Worm (Caenorhabditis elegans): ENCODE data around the gene T23F11.2.
A peak's percentile ranks its signal among the peaks of the same experiment; 100 is the strongest.

Gene T23F11.2

ce11 chrIII:4689595-4689994 is 34.3 kb upstream of the T23F11.2 start (continued):
- TF ChIP-seq lin-26 (GFP tag; IDR thresholded peaks at IDR 0.05), result peak; percentile 97
- TF ChIP-seq athp-1 (tag; optimal IDR thresholded peaks at IDR 0.05), result peak; percentile 94
- no peak for TF ChIP-seq sea-2 (GFP tag; IDR thresholded peaks at IDR 0.05)
- TF ChIP-seq somi-1 (GFP tag; optimal IDR thresholded peaks at IDR 0.05), result peak; percentile 51
- peak; percentile 61 for TF ChIP-seq K12H6.12 (tag; optimal IDR thresholded peaks at IDR 0.05)
- no peak for TF ChIP-seq mel-28 (tag; optimal IDR thresholded peaks at IDR 0.05; ENCODE audit: borderline replicate concordance)
- 0 out of 2 replicates have a peak, but pooled peaks have one; percentile 58 for TF ChIP-seq ceh-58 (GFP tag; IDR thresholded peaks at IDR 0.05)
- TF ChIP-seq nhr-90 (tag; optimal IDR thresholded peaks at IDR 0.05), result peak; percentile 98
- peak; percentile 70 for TF ChIP-seq nhr-80 (tag; optimal IDR thresholded peaks at IDR 0.05)
- no peak for TF ChIP-seq nhr-27 (tag; optimal IDR thresholded peaks at IDR 0.05)
- TF ChIP-seq ceh-91 (GFP tag; IDR thresholded peaks at IDR 0.05), result 0 out of 2 replicates have a peak, but pooled peaks have one; percentile 26
- peak; percentile 71 for TF ChIP-seq hmg-1.2 (GFP tag; IDR thresholded peaks at IDR 0.05)
- no peak for TF ChIP-seq ama-1 (optimal IDR thresholded peaks at IDR 0.05)
- TF ChIP-seq ama-1 (GFP tag; optimal IDR thresholded peaks at IDR 0.05), result peak; percentile 87 to 95
- peak; percentile 98 for TF ChIP-seq tbp1 (GFP tag; optimal IDR thresholded peaks at IDR 0.05)
- peak; percentile 74; the same call in 1 of the 2 replicates for TF ChIP-seq madf-6 (GFP tag; IDR thresholded peaks at IDR 0.05)
- peak; percentile 94 for TF ChIP-seq B0261.1 (tag; optimal IDR thresholded peaks at IDR 0.05)
- peak; percentile 85 for TF ChIP-seq ccch-3 (GFP tag; optimal IDR thresholded peaks at IDR 0.05)
- TF ChIP-seq ztf-25 (GFP tag; IDR thresholded peaks at IDR 0.05), result peak; percentile 88; the same call in 1 of the 2 replicates
- no peak for TF ChIP-seq dpl-1 (GFP tag; optimal IDR thresholded peaks at IDR 0.05)
- no peak for TF ChIP-seq aptf-2 (GFP tag; conservative IDR thresholded peaks at IDR 0.05)
- TF ChIP-seq xnd-1 (tag; optimal IDR thresholded peaks at IDR 0.05), result peak; percentile 26
- TF ChIP-seq F57A8.1 (GFP tag; optimal IDR thresholded peaks at IDR 0.05), result peak; percentile 74
- TF ChIP-seq cebp-1 (GFP tag; IDR thresholded peaks at IDR 0.05), result peak; percentile 50; the same call in 1 of the 2 replicates
- no peak for TF ChIP-seq cebp-1 (tag; optimal IDR thresholded peaks at IDR 0.05)
- peak; percentile 57 for TF ChIP-seq F33H1.4 (GFP tag; IDR thresholded peaks at IDR 0.05)
- peak; percentile 83 for TF ChIP-seq repo-1 (tag; optimal IDR thresholded peaks at IDR 0.05)
- peak; percentile 74 for TF ChIP-seq madf-10 (tag; optimal IDR thresholded peaks at IDR 0.05)
- peak; percentile 65; the same call in 1 of the 2 replicates for TF ChIP-seq K11D2.4 (GFP tag; IDR thresholded peaks at IDR 0.05)
- no peak for TF ChIP-seq bed-1 (GFP tag; IDR thresholded peaks at IDR 0.05)
- TF ChIP-seq chd-7 (tag; optimal IDR thresholded peaks at IDR 0.05), result peak; percentile 90
- TF ChIP-seq ztf-26 (tag; optimal IDR thresholded peaks at IDR 0.05), result peak; percentile 4
- no peak for TF ChIP-seq F55B11.4 (tag; optimal IDR thresholded peaks at IDR 0.05; ENCODE audit: borderline replicate concordance, insufficient read depth)
- TF ChIP-seq Y67H2A.10 (GFP tag; conservative IDR thresholded peaks at IDR 0.05), result peak; percentile 60; the same call in 1 of the 2 replicates
- TF ChIP-seq F49E8.2 (tag; optimal IDR thresholded peaks at IDR 0.05; ENCODE audit: insufficient read depth), result peak; percentile 90
- TF ChIP-seq ztf-28 (GFP tag; IDR thresholded peaks at IDR 0.05), result peak; percentile 91
- no peak for TF ChIP-seq bed-2 (GFP tag; IDR thresholded peaks at IDR 0.05)
- TF ChIP-seq madf-8 (GFP tag; conservative IDR thresholded peaks at IDR 0.05), result peak; percentile 41; the same call in 1 of the 2 replicates
- peak; percentile 91 for TF ChIP-seq mes-4 (tag; optimal IDR thresholded peaks at IDR 0.05)
- TF ChIP-seq C17E4.6 (GFP tag; IDR thresholded peaks at IDR 0.05), result no peak
- TF ChIP-seq Y53F4B.3 (GFP tag; IDR thresholded peaks at IDR 0.05), result peak; percentile 74; the same call in 1 of the 2 replicates
- TF ChIP-seq pha-4 (tag; optimal IDR thresholded peaks at IDR 0.05), result peak; percentile 47
- peak; percentile 76; the same call in 1 of the 2 replicates for TF ChIP-seq ceh-40 (GFP tag; IDR thresholded peaks at IDR 0.05)
- TF ChIP-seq lsy-27 (tag; optimal IDR thresholded peaks at IDR 0.05; ENCODE audit: borderline replicate concordance, insufficient read depth), result peak; percentile 70
- TF ChIP-seq lin-40 (tag; optimal IDR thresholded peaks at IDR 0.05), result no peak
- peak; percentile 81 for TF ChIP-seq attf-5 (GFP tag; optimal IDR thresholded peaks at IDR 0.05)
- TF ChIP-seq F23B12.7 (tag; optimal IDR thresholded peaks at IDR 0.05; ENCODE audit: insufficient read depth), result peak; percentile 82
- peak; percentile 66 for TF ChIP-seq pbrm-1 (GFP tag; IDR thresholded peaks at IDR 0.05)
- 0 out of 2 replicates have a peak, but pooled peaks have one; percentile 26 for TF ChIP-seq attf-3 (GFP tag; conservative IDR thresholded peaks at IDR 0.05)
